Fruit fly (Drosophila melanogaster): ENCODE results near the gene tal-AA.

Gene tal-AA

dm6 chr3R:13848272-13848671, 35.4 kb downstream of the tal-AA start:
- TF ChIP-seq CG17806 (tag; optimal IDR thresholded peaks at IDR 0.05) = peak; percentile 50
- TF ChIP-seq Pif1B (GFP tag; optimal IDR thresholded peaks at IDR 0.05) = no peak
- TF ChIP-seq CG34367 (tag; optimal IDR thresholded peaks at IDR 0.05) = peak; percentile 17
- TF ChIP-seq fd96Ca (GFP tag; IDR thresholded peaks at IDR 0.05) = no peak
- TF ChIP-seq CG10348 (GFP tag; IDR thresholded peaks at IDR 0.05) = no peak
- no peak for TF ChIP-seq CG32121 (GFP tag; IDR thresholded peaks at IDR 0.05)
- no peak for TF ChIP-seq CG4496 (GFP tag; IDR thresholded peaks at IDR 0.05)
- TF ChIP-seq CG8301 (tag; optimal IDR thresholded peaks at IDR 0.05) = no peak
- TF ChIP-seq CG13204 (GFP tag; optimal IDR thresholded peaks at IDR 0.05) = no peak
- peak; percentile 22 for TF ChIP-seq D1 (tag; optimal IDR thresholded peaks at IDR 0.05)
- peak; percentile 67 for TF ChIP-seq CG9948 (tag; optimal IDR thresholded peaks at IDR 0.05)
- no peak for TF ChIP-seq Ets98B (GFP tag; IDR thresholded peaks at IDR 0.05)
- no peak for TF ChIP-seq Pif1A (GFP tag; optimal IDR thresholded peaks at IDR 0.05)
- TF ChIP-seq CG15710 (tag; optimal IDR thresholded peaks at IDR 0.05) = peak; percentile 59
- TF ChIP-seq Snoo (tag; optimal IDR thresholded peaks at IDR 0.05) = no peak
- no peak for TF ChIP-seq gl (tag; optimal IDR thresholded peaks at IDR 0.05)
- TF ChIP-seq CG14655 (GFP tag; optimal IDR thresholded peaks at IDR 0.05) = peak; percentile 66
- TF ChIP-seq CG8159 (tag; optimal IDR thresholded peaks at IDR 0.05) = peak; percentile 53
- TF ChIP-seq rn (GFP tag; IDR thresholded peaks at IDR 0.05) = no peak

- TF ChIP-seq CG32121 (GFP tag; IDR thresholded peaks at IDR 0.05) (no peak), CG12605 (GFP tag; IDR thresholded peaks at IDR 0.05) (peak; percentile 33; the same call in 1 of the 2 replicates), Pif1B (GFP tag; optimal IDR thresholded peaks at IDR 0.05) (peak; percentile 65), CG34367 (tag; optimal IDR thresholded peaks at IDR 0.05) (peak; percentile 73), D1 (tag; optimal IDR thresholded peaks at IDR 0.05) (peak; percentile 53), CG8301 (tag; optimal IDR thresholded peaks at IDR 0.05) (peak; percentile 48), CG8159 (tag; optimal IDR thresholded peaks at IDR 0.05) (peak; percentile 80), Pif1A (GFP tag; optimal IDR thresholded peaks at IDR 0.05) (peak; percentile 38), rn (GFP tag; IDR thresholded peaks at IDR 0.05) (no peak), CG13204 (GFP tag; optimal IDR thresholded peaks at IDR 0.05) (peak; percentile 22), Snoo (tag; optimal IDR thresholded peaks at IDR 0.05) (peak; percentile 64), CG10348 (GFP tag; IDR thresholded peaks at IDR 0.05) (no peak), CG17806 (tag; optimal IDR thresholded peaks at IDR 0.05) (peak; percentile 82), gl (tag; optimal IDR thresholded peaks at IDR 0.05) (peak; percentile 34), CG15710 (tag; optimal IDR thresholded peaks at IDR 0.05) (peak; percentile 75), CG9948 (tag; optimal IDR thresholded peaks at IDR 0.05) (peak; percentile 76), CG14655 (GFP tag; optimal IDR thresholded peaks at IDR 0.05) (peak; percentile 63), EcR (GFP tag; optimal IDR thresholded peaks at IDR 0.05) (no peak), Ets98B (GFP tag; IDR thresholded peaks at IDR 0.05) (no peak)
These were observed 36.4 kb downstream of the tal-AA start for dm6 chr3R:13849327-13849726.

- peak; percentile 5 for TF ChIP-seq gl (tag; optimal IDR thresholded peaks at IDR 0.05)
- no peak for TF ChIP-seq CG13204 (GFP tag; optimal IDR thresholded peaks at IDR 0.05)
- peak; percentile 11 for TF ChIP-seq D1 (tag; optimal IDR thresholded peaks at IDR 0.05)
- TF ChIP-seq CG8159 (tag; optimal IDR thresholded peaks at IDR 0.05) = peak; percentile 61
- TF ChIP-seq CG17806 (tag; optimal IDR thresholded peaks at IDR 0.05) = peak; percentile 27
- peak; percentile 55 for TF ChIP-seq CG14655 (GFP tag; optimal IDR thresholded peaks at IDR 0.05)
- no peak for TF ChIP-seq CG32121 (GFP tag; IDR thresholded peaks at IDR 0.05)
- peak; percentile 41 for TF ChIP-seq CG9948 (tag; optimal IDR thresholded peaks at IDR 0.05)
- peak; percentile 11 for TF ChIP-seq CG8301 (tag; optimal IDR thresholded peaks at IDR 0.05)
- peak; percentile 26 for TF ChIP-seq Snoo (tag; optimal IDR thresholded peaks at IDR 0.05)
- TF ChIP-seq CG15710 (tag; optimal IDR thresholded peaks at IDR 0.05) = peak; percentile 61
These were observed 38.1 kb downstream of the tal-AA start for dm6 chr3R:13850992-13851391.

dm6 chr3R:13855354-13855753, 42.4 kb downstream of the tal-AA start, which contains the start of gene CG14362:
Gene CG14362 (minus strand): TSS chr3R:13855454.
- TF ChIP-seq Pif1B (GFP tag; optimal IDR thresholded peaks at IDR 0.05) = no peak
- TF ChIP-seq gl (tag; optimal IDR thresholded peaks at IDR 0.05) = no peak
- TF ChIP-seq CG17806 (tag; optimal IDR thresholded peaks at IDR 0.05) = no peak
- no peak for TF ChIP-seq CG32121 (GFP tag; IDR thresholded peaks at IDR 0.05)
- TF ChIP-seq fd96Ca (GFP tag; IDR thresholded peaks at IDR 0.05) = no peak
- TF ChIP-seq CG8301 (tag; optimal IDR thresholded peaks at IDR 0.05) = no peak

- TF ChIP-seq CG17806 (tag; optimal IDR thresholded peaks at IDR 0.05) (peak; percentile 32), rn (GFP tag; IDR thresholded peaks at IDR 0.05) (peak; percentile 52), Pif1A (GFP tag; optimal IDR thresholded peaks at IDR 0.05) (peak; percentile 50), CG14655 (GFP tag; optimal IDR thresholded peaks at IDR 0.05) (peak; percentile 54), CG34367 (tag; optimal IDR thresholded peaks at IDR 0.05) (no peak), CG8159 (tag; optimal IDR thresholded peaks at IDR 0.05) (peak; percentile 47), Ets98B (GFP tag; IDR thresholded peaks at IDR 0.05) (peak; percentile 86), CG13204 (GFP tag; optimal IDR thresholded peaks at IDR 0.05) (no peak), D1 (tag; optimal IDR thresholded peaks at IDR 0.05) (no peak), CG32121 (GFP tag; IDR thresholded peaks at IDR 0.05) (peak; percentile 90), CG8301 (tag; optimal IDR thresholded peaks at IDR 0.05) (peak; percentile 57), CG4496 (GFP tag; IDR thresholded peaks at IDR 0.05) (peak; percentile 77), CG9948 (tag; optimal IDR thresholded peaks at IDR 0.05) (peak; percentile 40), CG12605 (GFP tag; IDR thresholded peaks at IDR 0.05) (peak; percentile 57), Pif1B (GFP tag; optimal IDR thresholded peaks at IDR 0.05) (peak; percentile 42), CG15710 (tag; optimal IDR thresholded peaks at IDR 0.05) (peak; percentile 46), gl (tag; optimal IDR thresholded peaks at IDR 0.05) (no peak), Snoo (tag; optimal IDR thresholded peaks at IDR 0.05) (no peak), EcR (GFP tag; optimal IDR thresholded peaks at IDR 0.05) (no peak), fd96Ca (GFP tag; IDR thresholded peaks at IDR 0.05) (peak; percentile 79), CG10348 (GFP tag; IDR thresholded peaks at IDR 0.05) (0 out of 2 replicates have a peak, but pooled peaks have one; percentile 23)
These were observed 44.4 kb downstream of the tal-AA start for dm6 chr3R:13857339-13857738.

- TF ChIP-seq EcR (GFP tag; optimal IDR thresholded peaks at IDR 0.05) = no peak
- no peak for TF ChIP-seq CG34367 (tag; optimal IDR thresholded peaks at IDR 0.05)
- no peak for TF ChIP-seq gl (tag; optimal IDR thresholded peaks at IDR 0.05)
- no peak for TF ChIP-seq CG10348 (GFP tag; IDR thresholded peaks at IDR 0.05)
- TF ChIP-seq D1 (tag; optimal IDR thresholded peaks at IDR 0.05) = no peak
- no peak for TF ChIP-seq CG9948 (tag; optimal IDR thresholded peaks at IDR 0.05)
- no peak for TF ChIP-seq CG32121 (GFP tag; IDR thresholded peaks at IDR 0.05)
- TF ChIP-seq rn (GFP tag; IDR thresholded peaks at IDR 0.05) = no peak
- TF ChIP-seq CG13204 (GFP tag; optimal IDR thresholded peaks at IDR 0.05) = no peak
- TF ChIP-seq CG17806 (tag; optimal IDR thresholded peaks at IDR 0.05) = no peak
These were observed 46.3 kb downstream of the tal-AA start for dm6 chr3R:13859242-13859641.
